Worm (Caenorhabditis elegans) whole organism, early embryonic: ENCODE results near the gene ZK470.14.

Experiments
- B0310.2 ChIP-seq: sonication (generic microtip); optimal IDR thresholded peaks from 2 replicates; lab custom pipeline; 2016; ENCODE audit warnings: mild to moderate bottlenecking, missing genetic modification characterization, missing compliant biosample characterization
- F13C5.2 ChIP-seq: sonication (generic microtip); optimal IDR thresholded peaks from 2 replicates; lab custom pipeline; 2017; ENCODE audit warnings: mild to moderate bottlenecking, missing genetic modification characterization, inconsistent platforms, missing compliant biosample characterization
- aly-1 ChIP-seq: sonication (generic microtip); optimal IDR thresholded peaks from 2 replicates; lab custom pipeline; 2016; ENCODE audit warnings: missing genetic modification characterization, missing compliant biosample characterization
- ama-1 ChIP-seq: fragments of 150-350 bp; optimal IDR thresholded peaks from 2 replicates; lab custom pipeline; 2014
- ceh-13 ChIP-seq: fragments of 200-800 bp; sonication (Bioruptor generic); optimal IDR thresholded peaks from 2 replicates; lab custom pipeline; 2018; ENCODE audit warnings: mild to moderate bottlenecking, missing genetic modification characterization, missing compliant biosample characterization
- ceh-36 ChIP-seq: sonication (generic microtip); optimal IDR thresholded peaks from 2 replicates; lab custom pipeline; 2016; ENCODE audit warnings: missing genetic modification characterization, inconsistent platforms, missing compliant biosample characterization
- ets-7 ChIP-seq: sonication (generic microtip); optimal IDR thresholded peaks from 2 replicates; lab custom pipeline; 2016; ENCODE audit warnings: missing genotype, missing genetic modification characterization, missing compliant biosample characterization
- flt-1 ChIP-seq: fragments of 200-800 bp; sonication (Bioruptor generic); IDR thresholded peaks from 2 replicates; pipeline ENCODE4 v1.3.6; 2022; ENCODE audit warnings: missing genetic modification characterization, missing compliant biosample characterization
- hmbx-1 ChIP-seq: sonication (generic microtip); optimal IDR thresholded peaks from 2 replicates; lab custom pipeline; 2016; ENCODE audit warnings: mild to moderate bottlenecking, missing genetic modification characterization, missing compliant biosample characterization
- hmg-4 ChIP-seq: fragments of 200-800 bp; sonication (Bioruptor generic); optimal IDR thresholded peaks from 2 replicates; lab custom pipeline; 2018; ENCODE audit warnings: mild to moderate bottlenecking, missing genetic modification characterization, missing compliant biosample characterization
- hnd-1 ChIP-seq: sonication (generic microtip); optimal IDR thresholded peaks from 2 replicates; lab custom pipeline; 2016; ENCODE audit warnings: missing genetic modification characterization, missing compliant biosample characterization
- pes-1 ChIP-seq: fragments of 200-800 bp; sonication (Bioruptor generic); IDR thresholded peaks from 2 replicates; pipeline ENCODE4 v1.3.6; 2022; ENCODE audit warnings: missing genetic modification reagents, missing genetic modification characterization, missing compliant biosample characterization
- scrt-1 ChIP-seq: fragments of 200-800 bp; sonication (Bioruptor generic); IDR thresholded peaks from 2 replicates; pipeline ENCODE4 v1.3.6; 2022; ENCODE audit warnings: missing genetic modification characterization, missing compliant biosample characterization
- sea-1 ChIP-seq: fragments of 200-800 bp; sonication (Bioruptor generic); conservative IDR thresholded peaks from 2 replicates; pipeline ENCODE4 v1.3.6; 2022; ENCODE audit warnings: missing genetic modification characterization, missing compliant biosample characterization
- tbx-11 ChIP-seq: fragments of 200-800 bp; sonication (Bioruptor generic); IDR thresholded peaks from 2 replicates; pipeline ENCODE4 v1.3.6; 2022; ENCODE audit warnings: missing genetic modification characterization, missing compliant biosample characterization
- tbx-37 ChIP-seq: fragments of 200-800 bp; sonication (Bioruptor generic); conservative IDR thresholded peaks from 2 replicates; pipeline ENCODE4 v1.3.6; 2022; ENCODE audit warnings: missing genetic modification reagents, missing genetic modification characterization, missing compliant biosample characterization
- tra-4 ChIP-seq: sonication (generic microtip); optimal IDR thresholded peaks from 2 replicates; lab custom pipeline; 2017; ENCODE audit warnings: missing genetic modification characterization, missing compliant biosample characterization

The ZK470.14 gene

DNA sequence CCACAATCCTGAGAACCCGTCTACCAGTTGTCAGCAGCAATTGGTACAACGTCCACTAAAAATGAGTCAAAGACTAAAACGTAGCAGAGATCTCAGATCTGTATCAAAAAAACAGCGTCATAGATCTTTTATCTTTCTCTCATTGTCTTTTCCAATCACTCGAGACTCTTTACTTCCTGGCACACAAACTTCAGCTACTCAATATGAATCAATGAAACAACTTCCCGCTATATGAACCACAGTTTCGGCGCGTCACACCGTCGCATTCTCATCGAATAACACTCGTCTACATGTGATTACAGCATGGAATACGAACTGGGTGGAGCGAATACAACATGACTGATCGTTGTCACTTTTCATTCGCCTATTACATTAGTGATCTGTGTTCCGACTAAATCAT lies 35.0 kb upstream of the ZK470.14 start:
- no peak for TF ChIP-seq ama-1 (lab: Kevin White, UChicago)
- no peak for TF ChIP-seq B0310.2 (tag; lab: Kevin White, UChicago)
- TF ChIP-seq hmbx-1 (tag; lab: Kevin White, UChicago): no peak
- TF ChIP-seq ceh-36 (tag; lab: Kevin White, UChicago): no peak
- TF ChIP-seq sea-1 (GFP tag; lab: Robert Waterston, UW): no peak
- TF ChIP-seq tra-4 (tag; lab: Kevin White, UChicago): no peak
- no peak for TF ChIP-seq tbx-37 (GFP tag; lab: Robert Waterston, UW)
- no peak for TF ChIP-seq hnd-1
- no peak for TF ChIP-seq flt-1
- no peak for TF ChIP-seq hmg-4
- no peak for TF ChIP-seq scrt-1 (GFP tag; lab: Robert Waterston, UW)
- no peak for TF ChIP-seq pes-1 (GFP tag; lab: Robert Waterston, UW)
- no peak for TF ChIP-seq F13C5.2 (tag; lab: Kevin White, UChicago)

DNA sequence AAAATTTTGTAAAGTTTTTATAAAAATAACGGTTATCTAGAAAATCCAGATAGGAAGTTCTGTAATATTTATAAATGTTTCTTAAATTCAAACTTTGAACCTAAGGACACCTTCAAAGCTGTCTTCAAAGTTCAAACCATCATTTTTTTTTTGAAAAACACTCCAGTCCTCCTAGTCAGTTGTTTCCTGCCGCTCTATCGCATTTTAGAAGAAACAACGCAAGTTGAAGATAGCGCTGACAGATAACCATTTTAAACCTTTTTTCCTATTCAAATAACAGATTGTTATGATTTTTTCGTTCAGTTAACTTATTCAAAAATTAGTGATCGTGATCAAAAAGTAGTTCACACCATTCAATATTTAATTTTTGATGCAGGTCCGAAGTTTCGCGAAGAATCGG lies 33.9 kb upstream of the ZK470.14 start:
- TF ChIP-seq pes-1 (GFP tag; lab: Robert Waterston, UW): no peak
- no peak for TF ChIP-seq ceh-36 (tag; lab: Kevin White, UChicago)
- TF ChIP-seq sea-1 (GFP tag; lab: Robert Waterston, UW): no peak
- TF ChIP-seq tbx-11: no peak
- no peak for TF ChIP-seq hmg-4
- no peak for TF ChIP-seq scrt-1 (GFP tag; lab: Robert Waterston, UW)
- no peak for TF ChIP-seq tra-4 (tag; lab: Kevin White, UChicago)
- TF ChIP-seq F13C5.2 (tag; lab: Kevin White, UChicago): no peak
- no peak for TF ChIP-seq ama-1 (lab: Kevin White, UChicago)
- no peak for TF ChIP-seq tbx-37 (GFP tag; lab: Robert Waterston, UW)
- no peak for TF ChIP-seq flt-1
- TF ChIP-seq ceh-13 (GFP tag; lab: Kevin White, UChicago): no peak
- no peak for TF ChIP-seq aly-1
- no peak for TF ChIP-seq hmbx-1 (tag; lab: Kevin White, UChicago)
- TF ChIP-seq B0310.2 (tag; lab: Kevin White, UChicago): no peak
- no peak for TF ChIP-seq ets-7 (tag; lab: Kevin White, UChicago)
- TF ChIP-seq hnd-1: no peak

DNA sequence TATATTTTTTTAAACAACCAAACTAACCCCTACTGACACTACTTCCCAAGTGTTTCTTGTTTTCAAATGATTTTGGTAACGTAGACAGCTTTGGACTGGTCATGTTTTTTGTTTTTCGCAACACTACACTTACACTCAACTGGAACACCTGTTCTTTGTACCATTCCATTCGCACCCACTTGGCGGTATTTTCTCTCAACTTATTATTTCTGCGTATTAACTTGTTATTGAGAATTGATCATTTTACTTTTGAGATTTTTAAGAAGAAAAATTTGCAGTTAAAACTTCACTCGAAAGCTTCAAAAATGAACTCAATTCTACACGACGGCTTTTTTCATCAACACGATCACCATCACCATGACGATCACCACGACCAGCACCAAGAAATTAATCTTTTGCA lies 32.4 kb upstream of the ZK470.14 start, which contains the start of gene ZK470.2:
ZK470.2 (plus strand) TSS at position 301 of the 400 bp plus-strand sequence.
- TF ChIP-seq ama-1 (lab: Kevin White, UChicago): no peak
- TF ChIP-seq hnd-1: no peak
- no peak for TF ChIP-seq ceh-36 (tag; lab: Kevin White, UChicago)
- no peak for TF ChIP-seq ets-7 (tag; lab: Kevin White, UChicago)

DNA sequence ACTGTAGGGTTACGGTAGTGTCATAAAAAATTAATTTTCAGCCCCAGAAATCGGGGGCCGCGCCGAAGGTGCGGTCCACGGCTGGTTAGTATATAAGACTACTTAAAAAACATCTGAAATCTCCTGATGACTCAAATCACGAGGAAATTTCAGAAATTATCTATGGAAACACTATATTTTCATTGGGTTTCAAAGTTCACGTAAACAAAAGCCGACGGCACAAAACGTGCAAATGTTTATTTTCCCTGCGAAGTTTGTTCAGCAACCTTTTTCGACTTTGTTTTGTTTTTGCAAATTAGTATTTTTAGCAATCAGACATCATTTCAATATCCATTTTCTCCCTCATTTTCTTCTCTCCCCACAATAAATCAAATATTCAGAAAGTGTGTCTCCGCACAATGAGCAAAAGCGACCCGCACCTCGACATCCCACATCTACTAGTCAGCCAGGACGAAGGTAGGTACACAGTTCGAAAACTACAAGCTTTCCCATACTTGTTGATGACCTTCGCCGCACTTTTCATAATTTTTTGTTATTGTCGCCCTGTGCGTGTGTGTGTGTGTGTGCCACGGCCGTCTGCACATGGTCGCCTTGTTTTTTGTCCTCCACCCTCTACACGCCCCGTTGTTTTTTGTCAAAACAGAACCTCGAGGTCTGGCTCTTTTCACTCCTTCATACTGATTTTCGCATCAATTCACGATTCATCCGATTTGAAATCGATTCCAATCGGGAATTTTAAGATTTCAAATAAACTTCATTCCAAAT lies 30.5 kb upstream of the ZK470.14 start:
- TF ChIP-seq B0310.2 (tag; lab: Kevin White, UChicago): no peak
- TF ChIP-seq pes-1 (GFP tag; lab: Robert Waterston, UW): no peak
- no peak for TF ChIP-seq hmbx-1 (tag; lab: Kevin White, UChicago)
- TF ChIP-seq tbx-11: no peak
- TF ChIP-seq flt-1: no peak
- no peak for TF ChIP-seq sea-1 (GFP tag; lab: Robert Waterston, UW)

DNA sequence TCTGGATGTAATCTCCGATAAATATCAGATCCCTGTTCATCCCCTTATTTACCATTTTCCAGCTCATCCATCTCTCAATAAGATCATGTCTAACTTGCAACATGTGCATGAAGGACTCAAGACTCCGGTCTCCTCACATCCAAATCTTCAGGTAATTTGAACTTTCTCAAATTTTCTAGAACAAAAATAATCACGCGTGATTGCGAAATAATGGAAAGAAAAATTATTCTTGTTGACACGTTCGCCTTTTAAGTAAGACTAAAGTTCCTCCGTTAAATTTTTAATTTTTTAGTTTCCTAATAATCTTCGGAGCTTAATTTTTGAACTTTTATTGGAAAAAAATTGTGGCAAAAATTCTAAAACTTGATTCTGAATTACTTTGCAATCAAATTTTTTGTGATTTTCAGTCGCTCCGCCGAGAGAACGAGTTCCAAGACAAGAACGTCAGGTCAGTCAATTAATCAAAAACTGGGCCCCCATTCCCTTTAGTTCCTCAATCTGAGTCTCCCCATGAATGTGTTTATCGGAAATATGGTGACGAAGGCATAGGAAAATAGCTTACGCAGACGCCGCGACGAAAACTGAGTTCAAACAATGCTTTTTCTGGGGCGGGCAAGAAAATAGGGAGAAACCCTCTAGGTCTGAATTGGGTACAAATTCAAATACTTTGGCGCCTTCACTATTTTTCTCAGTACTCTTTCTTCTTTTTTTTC lies 29.6 kb upstream of the ZK470.14 start:
- no peak for TF ChIP-seq scrt-1 (GFP tag; lab: Robert Waterston, UW)
- TF ChIP-seq sea-1 (GFP tag; lab: Robert Waterston, UW): no peak
- TF ChIP-seq pes-1 (GFP tag; lab: Robert Waterston, UW): no peak
- no peak for TF ChIP-seq hmg-4

DNA sequence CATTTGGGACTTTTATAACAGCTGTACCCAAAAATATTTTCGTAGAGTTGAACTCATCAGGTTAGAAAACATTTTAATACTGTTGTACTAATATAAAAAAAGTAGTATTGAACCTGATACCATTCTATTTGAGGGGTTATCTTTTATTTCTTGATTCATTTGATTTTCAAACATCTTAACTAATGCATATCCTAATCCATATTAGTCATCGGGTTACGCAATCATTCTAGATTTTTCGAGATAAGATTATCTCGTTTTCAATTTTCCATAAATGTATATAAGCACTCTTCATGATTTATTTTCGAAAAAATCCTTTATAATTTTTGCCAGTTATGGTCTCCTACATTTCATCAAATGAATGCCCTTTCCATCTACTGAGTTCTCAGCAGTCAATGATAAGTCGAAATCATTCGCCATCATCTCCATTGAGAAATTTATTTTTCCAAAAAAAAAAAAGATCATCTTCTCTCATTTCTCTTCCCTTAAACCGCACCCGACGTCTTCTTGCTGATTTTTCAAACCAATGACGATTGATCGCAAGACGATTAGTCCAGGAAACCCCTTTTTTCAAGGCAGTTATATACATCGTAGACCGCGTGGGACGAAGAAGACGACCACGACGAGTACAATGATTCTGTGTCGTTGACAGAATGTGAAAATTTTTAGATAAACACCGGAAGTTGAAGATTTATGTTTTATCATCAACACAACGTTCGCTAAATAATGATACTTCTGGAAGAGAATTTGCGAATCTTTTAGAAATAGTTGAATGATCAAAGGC lies 28.6 kb upstream of the ZK470.14 start:
- TF ChIP-seq hmg-4 (no peak), scrt-1 (GFP tag; lab: Robert Waterston, UW) (no peak), flt-1 (no peak), tbx-37 (GFP tag; lab: Robert Waterston, UW) (no peak), ceh-13 (GFP tag; lab: Kevin White, UChicago) (no peak), pes-1 (GFP tag; lab: Robert Waterston, UW) (no peak), aly-1 (no peak), F13C5.2 (tag; lab: Kevin White, UChicago) (no peak), B0310.2 (tag; lab: Kevin White, UChicago) (no peak), ceh-36 (tag; lab: Kevin White, UChicago) (no peak), ama-1 (lab: Kevin White, UChicago) (no peak), hnd-1 (no peak), sea-1 (GFP tag; lab: Robert Waterston, UW) (no peak), hmbx-1 (tag; lab: Kevin White, UChicago) (no peak), tbx-11 (no peak)
